Worm (Caenorhabditis elegans) whole organism, L3 larva: ENCODE data around the gene R07E3.6.

ENCODE experiments used
- R02D3.7 ChIP-seq: fragments of 150-350 bp; optimal IDR thresholded peaks from 2 replicates; lab custom pipeline; 2014; ENCODE audit warnings: missing biosample characterization, missing genetic modification characterization
- ZK546.5 ChIP-seq: sonication (generic microtip); optimal IDR thresholded peaks from 2 replicates; lab custom pipeline; 2017; ENCODE audit warnings: missing biosample characterization, missing genetic modification characterization
- aly-2 ChIP-seq: fragments of 150-350 bp; optimal IDR thresholded peaks from 2 replicates; lab custom pipeline; 2014; ENCODE audit warnings: missing biosample characterization, missing genetic modification characterization
- ama-1 ChIP-seq: fragments of 150-350 bp; optimal IDR thresholded peaks from 2 replicates; lab custom pipeline; 2018
- ceh-16 ChIP-seq: sonication (generic microtip); optimal IDR thresholded peaks from 2 replicates; lab custom pipeline; 2017; ENCODE audit warnings: missing biosample characterization, missing genetic modification characterization
- ceh-82 ChIP-seq: fragments of 150-350 bp; optimal IDR thresholded peaks from 2 replicates; lab custom pipeline; 2014; ENCODE audit warnings: missing biosample characterization, missing genetic modification characterization
- daf-12 ChIP-seq: fragments of 150-350 bp; optimal IDR thresholded peaks from 2 replicates; lab custom pipeline; 2014; ENCODE audit warnings: missing biosample characterization, missing genetic modification reagents, missing genetic modification characterization
- elt-1 ChIP-seq: fragments of 150-350 bp; optimal IDR thresholded peaks from 2 replicates; lab custom pipeline; 2014; ENCODE audit warnings: missing biosample characterization, missing genetic modification characterization
- elt-2 ChIP-seq: sonication (generic microtip); optimal IDR thresholded peaks from 2 replicates; lab custom pipeline; 2016; ENCODE audit warnings: missing genetic modification reagents, mild to moderate bottlenecking, missing genetic modification characterization, missing compliant biosample characterization
- elt-3 ChIP-seq, 3 experiments: fragments of 150-350 bp in 1 of 3; sonication (generic microtip) in 2 of 3; optimal IDR thresholded peaks; 2 replicates in 2 of 3; 4 replicates in 1 of 3; lab custom pipeline; 2014 to 2017; ENCODE audit warnings: missing biosample characterization in 3 of 3, missing genetic modification characterization in 3 of 3
- eor-1 ChIP-seq, 2 experiments: fragments of 150-350 bp; optimal IDR thresholded peaks; 2 replicates each; lab custom pipeline; 2014 to 2018; ENCODE audit warnings: missing biosample characterization in 2 of 2, missing genetic modification characterization in 2 of 2
- fkh-10 ChIP-seq: sonication (generic microtip); optimal IDR thresholded peaks from 2 replicates; lab custom pipeline; 2017; ENCODE audit warnings: missing biosample characterization, missing genetic modification reagents, missing genetic modification characterization
- fos-1 ChIP-seq: fragments of 150-350 bp; optimal IDR thresholded peaks from 2 replicates; lab custom pipeline; 2014; ENCODE audit warnings: missing biosample characterization, missing genetic modification characterization
- hmg-11 ChIP-seq: sonication (generic microtip); optimal IDR thresholded peaks from 2 replicates; lab custom pipeline; 2016; ENCODE audit warnings: missing genetic modification characterization, missing compliant biosample characterization
- jun-1 ChIP-seq: fragments of 150-350 bp; optimal IDR thresholded peaks from 2 replicates; lab custom pipeline; 2014; ENCODE audit warnings: missing biosample characterization, missing genetic modification reagents, missing genetic modification characterization
- lin-15B ChIP-seq: fragments of 150-350 bp; optimal IDR thresholded peaks from 2 replicates; lab custom pipeline; 2014; ENCODE audit warnings: missing biosample characterization, missing genetic modification characterization
- lin-39 ChIP-seq: fragments of 150-350 bp; optimal IDR thresholded peaks from 2 replicates; lab custom pipeline; 2018; ENCODE audit warnings: missing biosample characterization, missing genetic modification reagents, missing genetic modification characterization
- lsy-12 ChIP-seq: sonication (generic microtip); optimal IDR thresholded peaks from 2 replicates; lab custom pipeline; 2016; ENCODE audit warnings: mild to moderate bottlenecking, missing genetic modification characterization, missing compliant biosample characterization
- mdl-1 ChIP-seq: fragments of 150-350 bp; optimal IDR thresholded peaks from 2 replicates; lab custom pipeline; 2014; ENCODE audit warnings: missing biosample characterization, missing genetic modification characterization
- mml-1 ChIP-seq: fragments of 150-350 bp; sonication (generic microtip); optimal IDR thresholded peaks from 3 replicates; lab custom pipeline; 2014; ENCODE audit warnings: missing biosample characterization, missing genetic modification characterization
- nfya-1 ChIP-seq: sonication (generic microtip); optimal IDR thresholded peaks from 2 replicates; lab custom pipeline; 2017; ENCODE audit warnings: missing genetic modification characterization, mild to moderate bottlenecking, missing compliant biosample characterization, antibody characterized with exemption, moderate library complexity; ENCODE audit not compliant: insufficient read depth
- nhr-11 ChIP-seq: fragments of 150-350 bp; optimal IDR thresholded peaks from 2 replicates; lab custom pipeline; 2014; ENCODE audit warnings: missing biosample characterization, missing genetic modification characterization
- nhr-12 ChIP-seq: fragments of 150-350 bp; optimal IDR thresholded peaks from 2 replicates; lab custom pipeline; 2014; ENCODE audit warnings: missing biosample characterization, missing genetic modification characterization
- nhr-23 ChIP-seq: fragments of 150-350 bp; optimal IDR thresholded peaks from 2 replicates; lab custom pipeline; 2014; ENCODE audit warnings: missing biosample characterization, missing genetic modification reagents, missing genetic modification characterization
- nhr-237 ChIP-seq: fragments of 150-350 bp; optimal IDR thresholded peaks from 2 replicates; lab custom pipeline; 2014; ENCODE audit warnings: missing biosample characterization, missing genetic modification characterization
- nhr-25 ChIP-seq: sonication (generic microtip); optimal IDR thresholded peaks from 2 replicates; lab custom pipeline; 2017; ENCODE audit warnings: missing biosample characterization, missing genetic modification characterization
- nhr-28 ChIP-seq: fragments of 150-350 bp; optimal IDR thresholded peaks from 2 replicates; lab custom pipeline; 2014; ENCODE audit warnings: missing biosample characterization, missing genetic modification characterization
- nhr-43 ChIP-seq: sonication (generic microtip); optimal IDR thresholded peaks from 2 replicates; lab custom pipeline; 2016; ENCODE audit warnings: mild to moderate bottlenecking, missing genetic modification characterization, missing compliant biosample characterization; ENCODE audit not compliant: poor library complexity, severe bottlenecking
- nhr-67 ChIP-seq: fragments of 150-350 bp; optimal IDR thresholded peaks from 2 replicates; lab custom pipeline; 2014; ENCODE audit warnings: missing biosample characterization, missing genetic modification characterization
- nhr-76 ChIP-seq: fragments of 150-350 bp; sonication (generic microtip); optimal IDR thresholded peaks from 5 replicates; lab custom pipeline; 2014; ENCODE audit warnings: missing biosample characterization, missing genetic modification characterization
- nhr-77 ChIP-seq: fragments of 150-350 bp; optimal IDR thresholded peaks from 2 replicates; lab custom pipeline; 2014; ENCODE audit warnings: missing biosample characterization, missing genetic modification characterization
- pha-4 ChIP-seq: fragments of 150-350 bp; optimal IDR thresholded peaks from 2 replicates; lab custom pipeline; 2014; ENCODE audit warnings: missing biosample characterization, missing genetic modification reagents, missing genetic modification characterization
- pqm-1 ChIP-seq: fragments of 150-350 bp; optimal IDR thresholded peaks from 2 replicates; lab custom pipeline; 2017; ENCODE audit warnings: missing biosample characterization, missing genetic modification characterization, inconsistent platforms
- skn-1 ChIP-seq: fragments of 150-350 bp; optimal IDR thresholded peaks from 2 replicates; lab custom pipeline; 2014; ENCODE audit warnings: missing biosample characterization, missing genetic modification characterization
- unc-39 ChIP-seq: sonication (generic microtip); optimal IDR thresholded peaks from 4 replicates; lab custom pipeline; 2017; ENCODE audit warnings: missing biosample characterization, missing genetic modification characterization
- unc-62 ChIP-seq: fragments of 150-350 bp; sonication (generic microtip); optimal IDR thresholded peaks from 4 replicates; lab custom pipeline; 2014; ENCODE audit warnings: missing biosample characterization, missing genetic modification reagents, missing genetic modification characterization
- zag-1 ChIP-seq: fragments of 150-350 bp; optimal IDR thresholded peaks from 2 replicates; lab custom pipeline; 2014; ENCODE audit warnings: missing biosample characterization, missing genetic modification characterization
- ztf-11 ChIP-seq: fragments of 150-350 bp; optimal IDR thresholded peaks from 2 replicates; lab custom pipeline; 2014; ENCODE audit warnings: missing biosample characterization, missing genetic modification characterization

Gene R07E3.6

ce11 chrX:10327323-10328022 is 10.0 kb downstream of the R07E3.6 start, which contains the start of gene acl-5:
Gene acl-5, minus strand, starts transcription at chrX:10327456.
- TF ChIP-seq pqm-1 (tag; lab: Kevin White, UChicago) (peak; percentile 19), fkh-10 (GFP tag; lab: Kevin White, UChicago) (no peak), nhr-43 (tag; lab: Kevin White, UChicago) (no peak), eor-1 (tag; optimal IDR thresholded peaks at IDR 0.05; lab: Kevin White, UChicago) (no peak), elt-2 (tag; lab: Kevin White, UChicago) (peak; percentile 75), fos-1 (tag; lab: Kevin White, UChicago) (no peak), nhr-11 (tag; lab: Kevin White, UChicago) (no peak), ama-1 (lab: Kevin White, UChicago) (no peak), zag-1 (tag; lab: Kevin White, UChicago) (no peak), ztf-11 (tag; lab: Kevin White, UChicago) (no peak), lsy-12 (tag; lab: Kevin White, UChicago) (no peak), lin-39 (tag; lab: Kevin White, UChicago) (no peak), unc-39 (no peak), skn-1 (tag; lab: Kevin White, UChicago) (no peak), nhr-237 (tag; lab: Kevin White, UChicago) (no peak)

ce11 chrX:10332035-10332614 is 14.6 kb downstream of the R07E3.6 start:
- TF ChIP-seq nhr-25 (peak; percentile 42), nhr-76 (tag; lab: Kevin White, UChicago) (no peak), lin-15B (tag; lab: Kevin White, UChicago) (no peak), nfya-1 (tag; lab: Kevin White, UChicago) (peak; percentile 35), skn-1 (tag; lab: Kevin White, UChicago) (no peak), elt-3 (tag; optimal IDR thresholded peaks at IDR 0.05; lab: Kevin White, UChicago) (peak in 1 of 3 experiments; percentile 16), nhr-237 (tag; lab: Kevin White, UChicago) (no peak), ama-1 (lab: Kevin White, UChicago) (no peak), nhr-23 (tag; lab: Kevin White, UChicago) (peak; percentile 70), ceh-16 (tag; lab: Kevin White, UChicago) (no peak), mml-1 (peak; percentile 91), ZK546.5 (tag; lab: Kevin White, UChicago) (no peak), mdl-1 (tag; lab: Kevin White, UChicago) (peak; percentile 30), daf-12 (tag; lab: Kevin White, UChicago) (no peak), nhr-67 (tag; lab: Kevin White, UChicago) (no peak), zag-1 (tag; lab: Kevin White, UChicago) (no peak), nhr-11 (tag; lab: Kevin White, UChicago) (no peak), R02D3.7 (no peak), elt-1 (tag; lab: Kevin White, UChicago) (no peak), unc-62 (GFP tag; lab: Kevin White, UChicago) (no peak), elt-2 (tag; lab: Kevin White, UChicago) (peak; percentile 85), nhr-77 (tag; lab: Kevin White, UChicago) (no peak), lin-39 (tag; lab: Kevin White, UChicago) (peak; percentile 42), jun-1 (peak; percentile 14), nhr-12 (tag; lab: Kevin White, UChicago) (no peak), ceh-82 (tag; lab: Kevin White, UChicago) (no peak), nhr-28 (tag; lab: Kevin White, UChicago) (no peak), hmg-11 (no peak), pha-4 (tag; lab: Kevin White, UChicago) (peak; percentile 44), eor-1 (tag; optimal IDR thresholded peaks at IDR 0.05; lab: Kevin White, UChicago) (no peak), nhr-43 (tag; lab: Kevin White, UChicago) (peak; percentile 31), aly-2 (no peak), pqm-1 (tag; lab: Kevin White, UChicago) (peak; percentile 63), ztf-11 (tag; lab: Kevin White, UChicago) (no peak)
